Fruit fly (Drosophila melanogaster): ENCODE measurements around the gene CG33630.

CG33630 gene

DNA sequence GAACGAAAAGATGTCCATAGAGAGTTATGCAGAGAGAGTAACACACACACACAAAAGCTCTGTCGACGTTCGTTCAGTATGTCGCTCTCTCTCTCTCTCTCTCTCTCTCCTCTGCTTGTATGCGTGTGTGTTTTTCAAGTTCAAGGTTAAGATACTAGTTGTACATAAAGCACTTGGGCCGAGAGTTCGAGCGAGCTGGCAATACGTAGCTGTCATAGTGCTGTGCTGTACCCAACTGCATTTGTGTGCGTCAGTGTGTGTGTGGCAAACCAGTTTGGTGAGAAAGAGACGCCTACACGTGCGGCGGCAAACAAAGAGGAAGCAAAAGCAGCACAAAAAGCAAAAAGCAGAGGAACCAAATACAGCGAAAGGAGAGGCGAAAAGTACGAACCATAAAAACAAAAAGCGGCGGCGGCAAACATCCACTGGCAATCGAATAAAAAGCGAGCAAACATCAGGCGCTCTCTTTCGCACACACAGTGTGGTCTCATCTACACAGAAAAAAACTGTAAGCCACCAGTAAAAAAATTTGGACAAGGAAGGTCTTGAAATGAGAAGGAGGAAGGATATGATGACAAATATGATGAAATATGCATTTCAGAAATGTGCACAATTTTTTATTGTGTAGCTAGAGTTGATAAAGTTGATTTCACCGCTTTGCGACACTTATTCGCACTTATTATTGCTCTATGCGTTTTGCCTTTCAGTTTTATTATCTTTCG, 24.9 kb downstream of the CG33630 start (continued):
- TF ChIP-seq al (GFP tag; IDR thresholded peaks at IDR 0.05) (peak; percentile 78), maf-S (GFP tag; optimal IDR thresholded peaks at IDR 0.05) (peak; percentile 49), CTCF (GFP tag; optimal IDR thresholded peaks at IDR 0.05) (no peak), ken (GFP tag; IDR thresholded peaks at IDR 0.05) (peak; percentile 65; the same call in 2 of the 3 replicates), pita (GFP tag; optimal IDR thresholded peaks at IDR 0.05) (no peak), chinmo (GFP tag; IDR thresholded peaks at IDR 0.05; ENCODE audit: partially characterized antibody) (peak; percentile 99), z (GFP tag; IDR thresholded peaks at IDR 0.05) (no peak), CG8924 (tag; optimal IDR thresholded peaks at IDR 0.05) (peak; percentile 35), CG10565 (GFP tag; optimal IDR thresholded peaks at IDR 0.05) (no peak), Oaz (GFP tag; IDR thresholded peaks at IDR 0.05) (peak; percentile 46; the same call in 1 of the 2 replicates), ranshi (GFP tag; IDR thresholded peaks at IDR 0.05) (peak; percentile 70; the same call in 1 of the 2 replicates), Atf-2 (GFP tag; optimal IDR thresholded peaks at IDR 0.05) (peak; percentile 47), CG7357 (GFP tag; IDR thresholded peaks at IDR 0.05) (peak; percentile 58; the same call in 1 of the 3 replicates), Hr3 (GFP tag; optimal IDR thresholded peaks at IDR 0.05) (peak; percentile 42), ewg (GFP tag; optimal IDR thresholded peaks at IDR 0.05) (peak; percentile 26), CG10321 (GFP tag; IDR thresholded peaks at IDR 0.05) (peak; percentile 94), TFAM (GFP tag; optimal IDR thresholded peaks at IDR 0.05) (no peak), Tbp (GFP tag; optimal IDR thresholded peaks at IDR 0.05) (no peak), CG1647 (GFP tag; optimal IDR thresholded peaks at IDR 0.05) (peak; percentile 38), CkIIα-i1 (GFP tag; IDR thresholded peaks at IDR 0.05) (no peak), CG17568 (GFP tag; optimal IDR thresholded peaks at IDR 0.05) (peak; percentile 52), Trl (optimal IDR thresholded peaks at IDR 0.05) (peak; percentile 82 to 95), Trl (GFP tag; optimal IDR thresholded peaks at IDR 0.05) (peak; percentile 49), HLH4C (GFP tag; IDR thresholded peaks at IDR 0.05; ENCODE audit: partially characterized antibody) (no peak), C15 (GFP tag; IDR thresholded peaks at IDR 0.05) (peak; percentile 59; the same call in 1 of the 3 replicates), CG2116 (GFP tag; optimal IDR thresholded peaks at IDR 0.05) (peak; percentile 32), CG7372 (GFP tag; IDR thresholded peaks at IDR 0.05) (peak; percentile 45; the same call in 1 of the 2 replicates), CG12155 (GFP tag; optimal IDR thresholded peaks at IDR 0.05) (peak; percentile 61), CG13775 (GFP tag; optimal IDR thresholded peaks at IDR 0.05) (peak; percentile 49), gcm2 (GFP tag; optimal IDR thresholded peaks at IDR 0.05) (peak; percentile 56), CG13624 (GFP tag; optimal IDR thresholded peaks at IDR 0.05) (peak; percentile 72), pan (optimal IDR thresholded peaks at IDR 0.05) (no peak), pan (GFP tag; optimal IDR thresholded peaks at IDR 0.05 in 1 of 2, IDR thresholded peaks at IDR 0.05 in 1 of 2) (peak in 1 of 2 experiments; percentile 74), cwo (GFP tag; optimal IDR thresholded peaks at IDR 0.05) (peak; percentile 66), Dbx (GFP tag; IDR thresholded peaks at IDR 0.05) (peak; percentile 65; the same call in 2 of the 3 replicates), CG9609 (GFP tag; optimal IDR thresholded peaks at IDR 0.05) (peak; percentile 67), CrebB (tag; optimal IDR thresholded peaks at IDR 0.05) (no peak), Neu2 (GFP tag; optimal IDR thresholded peaks at IDR 0.05; ENCODE audit: borderline replicate concordance) (no peak), pum (GFP tag; optimal IDR thresholded peaks at IDR 0.05) (peak; percentile 41), slbo (GFP tag; IDR thresholded peaks at IDR 0.05) (peak; percentile 88), Bteb2 (GFP tag; optimal IDR thresholded peaks at IDR 0.05) (peak; percentile 64), shn (GFP tag; optimal IDR thresholded peaks at IDR 0.05) (peak; percentile 31), sd (tag; optimal IDR thresholded peaks at IDR 0.05) (peak; percentile 68), CG8290 (GFP tag; optimal IDR thresholded peaks at IDR 0.05) (no peak), CG8290 (tag; optimal IDR thresholded peaks at IDR 0.05) (peak in 1 of 2 experiments; percentile 46), CG16779 (GFP tag; IDR thresholded peaks at IDR 0.05) (0 out of 2 replicates have a peak, but pooled peaks have one; percentile 56), B-H2 (GFP tag; optimal IDR thresholded peaks at IDR 0.05) (no peak), ttk (GFP tag; IDR thresholded peaks at IDR 0.05) (peak; percentile 62), CG4707 (GFP tag; optimal IDR thresholded peaks at IDR 0.05) (no peak), phol (tag; optimal IDR thresholded peaks at IDR 0.05) (peak; percentile 73), row (GFP tag; IDR thresholded peaks at IDR 0.05) (peak; percentile 66), CG1792 (GFP tag; optimal IDR thresholded peaks at IDR 0.05) (peak; percentile 48)

All from whole organism, embryonic.